Fruit fly (Drosophila melanogaster): ENCODE measurements around the gene Pop2.

DNA sequence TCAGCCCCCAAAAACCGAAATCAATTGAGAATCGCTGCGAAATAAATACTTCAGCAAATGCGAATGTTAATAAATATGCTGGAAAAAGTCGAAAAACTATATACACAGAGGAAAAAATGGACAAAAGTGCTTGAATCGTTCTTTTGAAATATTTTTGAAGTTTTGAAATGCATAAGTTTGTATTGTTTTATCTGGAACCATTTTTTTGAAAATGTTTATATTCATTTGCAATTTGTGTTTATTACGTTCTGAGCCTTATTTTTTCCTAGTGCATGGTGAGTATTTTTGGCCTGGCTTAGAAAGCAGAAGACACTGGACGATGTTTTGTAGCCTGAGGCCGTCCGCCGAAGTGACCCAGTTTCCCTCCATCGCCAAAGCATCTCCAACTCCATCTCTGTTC lies 22.2 kb upstream of the Pop2 start:
- TF ChIP-seq CTCF (optimal IDR thresholded peaks at IDR 0.05) (no peak), CG8478 (optimal IDR thresholded peaks at IDR 0.05) (no peak)
